Worm (Caenorhabditis elegans): ENCODE data around the gene R02D1.2.

- TF ChIP-seq unc-55 (GFP tag; optimal IDR thresholded peaks at IDR 0.05) (no peak), ama-1 (optimal IDR thresholded peaks at IDR 0.05) (no peak), ztf-11 (tag; optimal IDR thresholded peaks at IDR 0.05) (no peak), elt-3 (tag; optimal IDR thresholded peaks at IDR 0.05) (no peak), aly-2 (tag; optimal IDR thresholded peaks at IDR 0.05) (no peak), unc-62 (GFP tag; optimal IDR thresholded peaks at IDR 0.05) (no peak), nhr-237 (tag; optimal IDR thresholded peaks at IDR 0.05) (no peak), snpc-4 (tag; optimal IDR thresholded peaks at IDR 0.05) (no peak), ceh-82 (tag; optimal IDR thresholded peaks at IDR 0.05) (no peak), unc-39 (tag; optimal IDR thresholded peaks at IDR 0.05) (no peak), zag-1 (tag; optimal IDR thresholded peaks at IDR 0.05) (no peak), peb-1 (tag; optimal IDR thresholded peaks at IDR 0.05) (no peak), lin-13 (GFP tag; optimal IDR thresholded peaks at IDR 0.05) (no peak), nhr-6 (tag; optimal IDR thresholded peaks at IDR 0.05) (no peak)
Observed at ce11 chrV:4359127-4359526, 36.5 kb upstream of the R02D1.2 start.
